Fruit fly (Drosophila melanogaster): Measurements from ENCODE around the gene Rpn7.

Rpn7 gene

DNA sequence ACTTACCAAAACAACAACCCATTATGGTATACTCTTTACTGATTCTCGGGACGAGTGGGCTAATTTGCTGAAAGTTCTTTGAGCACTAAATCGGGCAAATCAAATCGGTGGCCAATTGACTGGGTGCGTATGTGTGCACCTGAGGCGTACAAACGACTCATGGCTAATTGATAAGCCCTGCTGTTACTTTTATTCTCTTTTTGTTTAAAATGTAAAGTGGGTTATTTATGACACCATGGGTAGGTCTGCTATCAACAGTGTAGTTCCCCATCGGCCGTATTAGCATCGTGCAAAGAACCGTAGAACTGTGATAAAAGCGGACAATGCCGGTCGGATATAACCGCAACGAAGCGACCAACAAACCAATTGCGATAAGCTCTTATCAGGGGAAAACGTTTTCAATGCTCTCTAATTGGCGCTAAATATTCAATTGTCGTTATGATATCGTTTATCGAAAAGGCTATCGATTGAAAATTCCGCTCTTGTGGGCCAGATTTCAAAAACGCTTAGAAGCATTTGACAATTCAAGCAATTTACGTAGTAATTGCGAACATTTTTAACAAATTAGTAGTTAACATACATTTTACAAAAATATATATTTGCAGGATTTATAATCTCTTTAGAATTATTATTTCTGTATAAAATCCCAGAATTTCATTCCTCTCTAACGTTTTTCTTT lies 14.5 kb downstream of the Rpn7 start, which contains the start of gene CG34288 (continued):
- TF ChIP-seq wor (GFP tag; IDR thresholded peaks at IDR 0.05) (no peak), CG7987 (GFP tag; optimal IDR thresholded peaks at IDR 0.05) (peak; percentile 16), CG7357 (GFP tag; IDR thresholded peaks at IDR 0.05) (no peak), ase (GFP tag; IDR thresholded peaks at IDR 0.05) (peak; percentile 14; the same call in 1 of the 3 replicates), tx (GFP tag; optimal IDR thresholded peaks at IDR 0.05) (peak; percentile 2), slp2 (GFP tag; optimal IDR thresholded peaks at IDR 0.05) (peak; percentile 1), gro (GFP tag; optimal IDR thresholded peaks at IDR 0.05) (peak; percentile 76), bowl (GFP tag; IDR thresholded peaks at IDR 0.05) (peak; percentile 31; the same call in 1 of the 2 replicates), gsb-n (tag; optimal IDR thresholded peaks at IDR 0.05) (no peak), CG17912 (GFP tag; optimal IDR thresholded peaks at IDR 0.05) (no peak), ERR (GFP tag; optimal IDR thresholded peaks at IDR 0.05) (no peak), emc (GFP tag; optimal IDR thresholded peaks at IDR 0.05) (no peak), CG10209 (GFP tag; optimal IDR thresholded peaks at IDR 0.05) (no peak), Dek (tag; optimal IDR thresholded peaks at IDR 0.05) (no peak), hth (optimal IDR thresholded peaks at IDR 0.05) (no peak), CG14441 (GFP tag; IDR thresholded peaks at IDR 0.05) (peak; percentile 55), aop (GFP tag; IDR thresholded peaks at IDR 0.05) (no peak), CHES-1-like (GFP tag; optimal IDR thresholded peaks at IDR 0.05) (peak; percentile 28), insv (GFP tag; optimal IDR thresholded peaks at IDR 0.05) (no peak), ab (GFP tag; optimal IDR thresholded peaks at IDR 0.05) (no peak), pum (GFP tag; optimal IDR thresholded peaks at IDR 0.05) (no peak), CG8089 (GFP tag; optimal IDR thresholded peaks at IDR 0.05) (no peak), scrt (GFP tag; optimal IDR thresholded peaks at IDR 0.05) (no peak), CG6654 (GFP tag; optimal IDR thresholded peaks at IDR 0.05) (no peak), mam (GFP tag; optimal IDR thresholded peaks at IDR 0.05) (peak; percentile 34), Ada2b (GFP tag; IDR thresholded peaks at IDR 0.05) (0 out of 2 replicates have a peak, but pooled peaks have one; percentile 4), CG14667 (GFP tag; IDR thresholded peaks at IDR 0.05) (no peak), CG18476 (GFP tag; optimal IDR thresholded peaks at IDR 0.05) (no peak), Aef1 (GFP tag; IDR thresholded peaks at IDR 0.05) (peak; percentile 48), chif (GFP tag; optimal IDR thresholded peaks at IDR 0.05) (no peak), Sry-δ (GFP tag; optimal IDR thresholded peaks at IDR 0.05) (no peak), Neu2 (GFP tag; optimal IDR thresholded peaks at IDR 0.05; ENCODE audit: borderline replicate concordance) (no peak), schlank (tag; optimal IDR thresholded peaks at IDR 0.05) (no peak), CG11696 (GFP tag; IDR thresholded peaks at IDR 0.05) (no peak), Hmr (GFP tag; optimal IDR thresholded peaks at IDR 0.05) (no peak), CG12155 (GFP tag; optimal IDR thresholded peaks at IDR 0.05) (peak; percentile 2), Fer2 (tag; optimal IDR thresholded peaks at IDR 0.05) (no peak), CG30403 (GFP tag; optimal IDR thresholded peaks at IDR 0.05) (no peak), klu (GFP tag; IDR thresholded peaks at IDR 0.05) (no peak), p53 (GFP tag; optimal IDR thresholded peaks at IDR 0.05) (no peak), Ssrp (tag; optimal IDR thresholded peaks at IDR 0.05) (no peak), Trl (optimal IDR thresholded peaks at IDR 0.05) (no peak), Trl (GFP tag; optimal IDR thresholded peaks at IDR 0.05) (peak; percentile 6), fd96Cb (tag; optimal IDR thresholded peaks at IDR 0.05) (no peak), CG15479 (GFP tag; optimal IDR thresholded peaks at IDR 0.05) (no peak), CG13775 (GFP tag; optimal IDR thresholded peaks at IDR 0.05) (no peak), gsb (GFP tag; IDR thresholded peaks at IDR 0.05) (no peak), vfl (GFP tag; optimal IDR thresholded peaks at IDR 0.05) (no peak), h (optimal IDR thresholded peaks at IDR 0.05) (no peak)
